Fruit fly (Drosophila melanogaster) whole organism, embryonic: Measurements from ENCODE around the gene lap.

ENCODE experiments used
- Asciz ChIP-seq: fragments of 200-800 bp; sonication (Bioruptor generic); optimal IDR thresholded peaks from 2 replicates; lab custom pipeline; 2017; ENCODE audit warnings: missing biosample characterization, mild to moderate bottlenecking, missing genetic modification characterization, missing genetic modification reagents
- Atf3 ChIP-seq: fragments of 200-800 bp; sonication (Bioruptor generic); optimal IDR thresholded peaks from 3 replicates; lab custom pipeline; 2016; ENCODE audit warnings: missing biosample characterization, missing genetic modification characterization
- Atf6 ChIP-seq: fragments of 200-800 bp; sonication (Bioruptor generic); IDR thresholded peaks from 2 replicates; pipeline ENCODE4 v1.3.6; 2022; ENCODE audit warnings: missing biosample characterization, missing genetic modification characterization
- Bteb2 ChIP-seq: fragments of 200-800 bp; sonication (Bioruptor generic); optimal IDR thresholded peaks from 2 replicates; lab custom pipeline; 2016; ENCODE audit warnings: missing biosample characterization, missing genetic modification characterization
- CG10267 ChIP-seq: fragments of 200-800 bp; sonication (Bioruptor generic); optimal IDR thresholded peaks from 2 replicates; lab custom pipeline; 2018; ENCODE audit warnings: missing biosample characterization, mild to moderate bottlenecking, missing genetic modification characterization, moderate library complexity
- CG11085 ChIP-seq: fragments of 200-800 bp; sonication (Bioruptor generic); IDR thresholded peaks from 2 replicates; pipeline ENCODE4 v1.3.6; 2022; ENCODE audit warnings: missing biosample characterization, missing genetic modification characterization
- CG12236 ChIP-seq: fragments of 200-800 bp; sonication (Bioruptor generic); optimal IDR thresholded peaks from 2 replicates; lab custom pipeline; 2016; ENCODE audit warnings: missing biosample characterization, missing genetic modification characterization
- CG12769 ChIP-seq: fragments of 200-800 bp; sonication (Bioruptor generic); optimal IDR thresholded peaks from 2 replicates; lab custom pipeline; 2019; ENCODE audit warnings: missing biosample characterization, mild to moderate bottlenecking, missing genetic modification characterization, moderate library complexity
- CG16813 ChIP-seq: fragments of 200-800 bp; sonication (Bioruptor generic); IDR thresholded peaks from 3 replicates; pipeline ENCODE4 v1.3.6; 2022; ENCODE audit warnings: missing biosample characterization, missing genetic modification characterization; ENCODE audit not compliant: partially characterized antibody
- CG18011 ChIP-seq: fragments of 200-800 bp; sonication (Bioruptor generic); optimal IDR thresholded peaks from 2 replicates; lab custom pipeline; 2017; ENCODE audit warnings: missing biosample characterization, missing genetic modification characterization, mild to moderate bottlenecking, moderate library complexity, missing genotype
- CG18262 ChIP-seq: fragments of 200-800 bp; optimal IDR thresholded peaks from 3 replicates; lab custom pipeline; 2019; ENCODE audit warnings: missing biosample characterization, mild to moderate bottlenecking, missing genetic modification characterization, moderate library complexity
- CG18599 ChIP-seq: fragments of 200-800 bp; sonication (Bioruptor generic); optimal IDR thresholded peaks from 3 replicates; lab custom pipeline; 2017; ENCODE audit warnings: missing biosample characterization, missing genetic modification characterization, mild to moderate bottlenecking, moderate library complexity, missing genetic modification reagents
- CG2116 ChIP-seq: fragments of 200-800 bp; sonication (Bioruptor generic); optimal IDR thresholded peaks from 3 replicates; lab custom pipeline; 2018; ENCODE audit warnings: missing biosample characterization, mild to moderate bottlenecking, missing genetic modification characterization
- CG33213 ChIP-seq: fragments of 200-800 bp; sonication (Bioruptor generic); optimal IDR thresholded peaks from 3 replicates; lab custom pipeline; 2016; ENCODE audit warnings: missing biosample characterization, missing genetic modification characterization
- CG42726 ChIP-seq: fragments of 200-800 bp; sonication (Bioruptor generic); IDR thresholded peaks from 2 replicates; pipeline ENCODE4 v1.3.6; 2022; ENCODE audit warnings: missing biosample characterization, missing genetic modification characterization; ENCODE audit not compliant: partially characterized antibody
- CG4820 ChIP-seq: fragments of 200-800 bp; sonication (Bioruptor generic); optimal IDR thresholded peaks from 3 replicates; lab custom pipeline; 2016; ENCODE audit warnings: missing biosample characterization, missing genetic modification characterization
- CG6683 ChIP-seq: fragments of 200-800 bp; sonication (Bioruptor generic); optimal IDR thresholded peaks from 2 replicates; lab custom pipeline; 2017; ENCODE audit warnings: missing biosample characterization, mild to moderate bottlenecking, missing genetic modification characterization, missing genetic modification reagents
- CG8281 ChIP-seq: fragments of 200-800 bp; sonication (Bioruptor generic); optimal IDR thresholded peaks from 2 replicates; lab custom pipeline; 2018; ENCODE audit warnings: missing biosample characterization, mild to moderate bottlenecking, missing genetic modification characterization, moderate library complexity
- CG8388 ChIP-seq: fragments of 200-800 bp; sonication (Bioruptor generic); optimal IDR thresholded peaks from 2 replicates; lab custom pipeline; 2019; ENCODE audit warnings: missing biosample characterization, mild to moderate bottlenecking, missing genetic modification characterization, moderate library complexity
- CHES-1-like ChIP-seq: fragments of 200-800 bp; sonication (Bioruptor generic); optimal IDR thresholded peaks from 2 replicates; lab custom pipeline; 2016; ENCODE audit warnings: missing biosample characterization, missing genetic modification characterization
- D ChIP-seq, 2 experiments: fragments of 200-800 bp in 1 of 2; fragments of >200 bp in 1 of 2; sonication (Bioruptor generic) in 1 of 2; optimal IDR thresholded peaks; 2 replicates in 1 of 2; 3 replicates in 1 of 2; lab custom pipeline; 2017; ENCODE audit warnings: mild to moderate bottlenecking in 1 of 2, missing biosample characterization in 1 of 2, missing genetic modification characterization in 1 of 2, missing genetic modification reagents in 1 of 2
- Dek ChIP-seq: fragments of 200-800 bp; sonication (Bioruptor generic); optimal IDR thresholded peaks from 3 replicates; lab custom pipeline; 2019; ENCODE audit warnings: missing biosample characterization, mild to moderate bottlenecking, missing genetic modification characterization, moderate library complexity
- Dref ChIP-seq: fragments of 200-800 bp; sonication (Bioruptor generic); IDR thresholded peaks from 2 replicates; pipeline ENCODE4 v1.3.6; 2022; ENCODE audit warnings: missing biosample characterization, missing genetic modification characterization
- Ets65A ChIP-seq: fragments of 200-800 bp; sonication (Bioruptor generic); peaks from one replicate; lab custom pipeline; 2016; ENCODE audit warnings: missing biosample characterization, missing genetic modification characterization
- MTF-1 ChIP-seq: fragments of 200-800 bp; sonication (Bioruptor generic); optimal IDR thresholded peaks from 2 replicates; lab custom pipeline; 2018; ENCODE audit warnings: missing biosample characterization, mild to moderate bottlenecking, missing genetic modification characterization, borderline replicate concordance
- Mes4 ChIP-seq: fragments of 200-800 bp; sonication (Bioruptor generic); optimal IDR thresholded peaks from 2 replicates; lab custom pipeline; 2016; ENCODE audit warnings: missing biosample characterization, missing genetic modification characterization
- Nf-YA ChIP-seq: fragments of 200-800 bp; sonication (Bioruptor generic); IDR thresholded peaks from 2 replicates; pipeline ENCODE4 v1.3.6; 2022; ENCODE audit warnings: missing biosample characterization, missing genetic modification characterization
- Scr ChIP-seq: fragments of 200-800 bp; sonication (Bioruptor generic); IDR thresholded peaks from 2 replicates; pipeline ENCODE4 v1.3.6; 2022; ENCODE audit warnings: missing biosample characterization, missing genetic modification characterization; ENCODE audit not compliant: partially characterized antibody
- Stat92E ChIP-seq, 3 experiments: fragments of >200 bp in 2 of 3; fragments of 200-800 bp in 1 of 3; sonication (Bioruptor generic) in 1 of 3; optimal IDR thresholded peaks; 2 replicates each; lab custom pipeline; 2017 to 2019; ENCODE audit warnings: missing biosample characterization in 3 of 3, missing genetic modification characterization in 3 of 3, mild to moderate bottlenecking in 1 of 3, moderate library complexity in 1 of 3
- aop ChIP-seq: fragments of 200-800 bp; sonication (Bioruptor generic); IDR thresholded peaks from 2 replicates; pipeline ENCODE4 v1.3.6; 2022; ENCODE audit warnings: missing biosample characterization, missing genetic modification characterization
- ara ChIP-seq: fragments of 200-800 bp; sonication (Bioruptor generic); IDR thresholded peaks from 2 replicates; pipeline ENCODE4 v1.3.6; 2022; ENCODE audit warnings: missing biosample characterization, missing genetic modification characterization
- ash1 ChIP-seq: fragments of 200-800 bp; sonication (Bioruptor generic); optimal IDR thresholded peaks from 2 replicates; lab custom pipeline; 2018; ENCODE audit warnings: missing biosample characterization, mild to moderate bottlenecking, missing genetic modification characterization
- az2 ChIP-seq: fragments of 200-800 bp; sonication (Bioruptor generic); optimal IDR thresholded peaks from 3 replicates; lab custom pipeline; 2016; ENCODE audit warnings: missing biosample characterization, missing genetic modification characterization
- chn ChIP-seq: fragments of 200-800 bp; sonication (Bioruptor generic); optimal IDR thresholded peaks from 2 replicates; lab custom pipeline; 2016; ENCODE audit warnings: missing biosample characterization, missing genetic modification characterization
- da ChIP-seq: fragments of 200-800 bp; sonication (Bioruptor generic); optimal IDR thresholded peaks from 2 replicates; lab custom pipeline; 2016; ENCODE audit warnings: missing biosample characterization, missing genetic modification characterization
- danr ChIP-seq: fragments of 200-800 bp; sonication (Bioruptor generic); IDR thresholded peaks from 2 replicates; pipeline ENCODE4 v1.3.6; 2022; ENCODE audit warnings: missing biosample characterization, missing genetic modification characterization
- dimm ChIP-seq: fragments of 200-800 bp; sonication (Bioruptor generic); IDR thresholded peaks from 2 replicates; pipeline ENCODE4 v1.3.6; 2022; ENCODE audit warnings: missing biosample characterization, missing genetic modification characterization
- exex ChIP-seq: fragments of 200-800 bp; sonication (Bioruptor generic); optimal IDR thresholded peaks from 4 replicates; lab custom pipeline; 2018; ENCODE audit warnings: missing biosample characterization, mild to moderate bottlenecking, missing genetic modification characterization, moderate library complexity
- fru ChIP-seq: fragments of >200 bp; optimal IDR thresholded peaks from 2 replicates; lab custom pipeline; 2017
- ftz-f1 ChIP-seq: fragments of 200-800 bp; sonication (Bioruptor generic); optimal IDR thresholded peaks from 2 replicates; lab custom pipeline; 2016; ENCODE audit warnings: missing biosample characterization, missing genetic modification characterization
- gsb ChIP-seq: fragments of 200-800 bp; sonication (Bioruptor generic); IDR thresholded peaks from 2 replicates; pipeline ENCODE4 v1.3.6; 2022; ENCODE audit warnings: missing biosample characterization, missing genetic modification characterization
- inv ChIP-seq: fragments of 200-800 bp; sonication (Bioruptor generic); IDR thresholded peaks from 2 replicates; pipeline ENCODE4 v1.3.6; 2022; ENCODE audit warnings: missing biosample characterization, missing genetic modification characterization; ENCODE audit not compliant: partially characterized antibody
- kay ChIP-seq: fragments of 200-800 bp; sonication (Bioruptor generic); optimal IDR thresholded peaks from 2 replicates; lab custom pipeline; 2016; ENCODE audit warnings: missing biosample characterization, missing genetic modification characterization
- lbe ChIP-seq: fragments of 200-800 bp; sonication (Bioruptor generic); optimal IDR thresholded peaks from 2 replicates; lab custom pipeline; 2016; ENCODE audit warnings: missing biosample characterization, mild to moderate bottlenecking, missing genetic modification characterization
- lmd ChIP-seq: fragments of 200-800 bp; sonication (Bioruptor generic); IDR thresholded peaks from 2 replicates; pipeline ENCODE4 v1.3.6; 2022; ENCODE audit warnings: missing biosample characterization, missing genetic modification characterization
- nmo ChIP-seq: fragments of 200-800 bp; sonication (Bioruptor generic); optimal IDR thresholded peaks from 2 replicates; lab custom pipeline; 2018; ENCODE audit warnings: missing biosample characterization, mild to moderate bottlenecking, missing genetic modification characterization, moderate library complexity
- row ChIP-seq: fragments of 200-800 bp; sonication (Bioruptor generic); IDR thresholded peaks from 3 replicates; pipeline ENCODE4 v1.3.6; 2022; ENCODE audit warnings: missing biosample characterization, missing genetic modification characterization
- sens ChIP-seq: fragments of 200-800 bp; sonication (Bioruptor generic); peaks from one replicate; lab custom pipeline; 2016; ENCODE audit warnings: missing biosample characterization, missing genetic modification characterization
- shn ChIP-seq: fragments of 200-800 bp; sonication (Bioruptor generic); optimal IDR thresholded peaks from 3 replicates; lab custom pipeline; 2016; ENCODE audit warnings: missing biosample characterization, missing genetic modification characterization
- tio ChIP-seq: fragments of 200-800 bp; sonication (Bioruptor generic); optimal IDR thresholded peaks from 2 replicates; lab custom pipeline; 2017; ENCODE audit warnings: missing biosample characterization, missing genetic modification characterization, inconsistent platforms
- wek ChIP-seq: fragments of 200-800 bp; sonication (Bioruptor generic); optimal IDR thresholded peaks from 3 replicates; lab custom pipeline; 2018; ENCODE audit warnings: missing biosample characterization, mild to moderate bottlenecking, missing genetic modification characterization, moderate library complexity

lap gene

DNA sequence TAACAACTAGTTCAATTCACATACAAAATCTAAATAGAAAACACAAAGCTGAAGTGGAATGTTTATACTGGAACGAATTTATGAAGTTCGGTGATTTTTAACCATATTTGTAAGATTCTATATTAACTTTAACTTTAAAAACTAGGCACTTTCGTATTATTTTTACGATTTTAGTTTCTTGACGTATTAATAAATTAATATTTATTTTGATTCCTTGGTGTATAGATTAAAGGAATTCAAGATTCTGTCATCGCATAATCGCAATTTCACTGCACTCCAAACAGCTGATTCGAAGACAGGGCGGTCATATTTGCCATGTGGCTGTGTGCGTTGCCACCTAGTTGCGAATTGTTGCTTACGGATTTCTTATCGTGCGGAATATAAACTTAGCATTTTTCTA is 62.7 kb downstream of the lap start, which contains the start of the genes CG1227 and Dtwd2 (continued):
- TF ChIP-seq Atf3 (GFP tag; lab: Kevin White, UChicago) (no peak), CG2116 (GFP tag; lab: Kevin White, UChicago) (peak; percentile 69), CG6683 (no peak), wek (GFP tag; lab: Kevin White, UChicago) (no peak), Nf-YA (GFP tag; lab: Robert Waterston, UW) (peak; percentile 85), CG18599 (GFP tag; lab: Kevin White, UChicago) (peak; percentile 93), nmo (GFP tag; lab: Kevin White, UChicago) (peak; percentile 97), da (GFP tag; lab: Kevin White, UChicago) (no peak), aop (no peak), Atf6 (GFP tag; lab: Robert Waterston, UW) (peak; percentile 93), ara (GFP tag; lab: Robert Waterston, UW) (peak; percentile 89), ash1 (no peak), row (GFP tag; lab: Robert Waterston, UW) (peak; percentile 96), Mes4 (GFP tag; lab: Kevin White, UChicago) (peak; percentile 27), MTF-1 (peak; percentile 76), Dref (no peak), CG8281 (tag; lab: Kevin White, UChicago) (peak; percentile 78), ftz-f1 (GFP tag; lab: Kevin White, UChicago) (peak; percentile 27), shn (GFP tag; lab: Kevin White, UChicago) (no peak), CG16813 (GFP tag; lab: Robert Waterston, UW) (no peak), CG18011 (peak; percentile 75), lmd (GFP tag; lab: Robert Waterston, UW) (peak; percentile 89), chn (GFP tag; lab: Kevin White, UChicago) (peak; percentile 48), CG12769 (tag; lab: Kevin White, UChicago) (no peak), kay (GFP tag; lab: Kevin White, UChicago) (peak; percentile 71), sens (GFP tag; lab: Kevin White, UChicago) (peak; percentile 96), dimm (GFP tag; lab: Robert Waterston, UW) (peak; percentile 70), exex (tag; lab: Kevin White, UChicago) (peak; percentile 74), danr (GFP tag; lab: Robert Waterston, UW) (peak; percentile 56; the same call in 1 of the 2 replicates), Asciz (GFP tag; lab: Kevin White, UChicago) (peak; percentile 85), D (optimal IDR thresholded peaks at IDR 0.05; lab: Kevin White, UChicago) (no peak), D (GFP tag; optimal IDR thresholded peaks at IDR 0.05; lab: Kevin White, UChicago) (no peak), CG33213 (GFP tag; lab: Kevin White, UChicago) (peak; percentile 12), Stat92E (GFP tag; optimal IDR thresholded peaks at IDR 0.05; lab: Kevin White, UChicago) (peak in 1 of 3 experiments; percentile 70), Scr (GFP tag; lab: Robert Waterston, UW) (no peak), CG4820 (peak; percentile 95), CG10267 (tag; lab: Kevin White, UChicago) (peak; percentile 87), Bteb2 (GFP tag; lab: Kevin White, UChicago) (peak; percentile 86), CG8388 (GFP tag; lab: Kevin White, UChicago) (peak; percentile 94), az2 (peak; percentile 79), Ets65A (GFP tag; lab: Kevin White, UChicago) (no peak), lbe (GFP tag; lab: Kevin White, UChicago) (no peak), CHES-1-like (GFP tag; lab: Kevin White, UChicago) (peak; percentile 32), gsb (GFP tag; lab: Robert Waterston, UW) (peak; percentile 81), Dek (tag; lab: Kevin White, UChicago) (no peak), inv (GFP tag; lab: Robert Waterston, UW) (no peak), tio (GFP tag; lab: Kevin White, UChicago) (peak; percentile 73), fru (lab: Kevin White, UChicago) (no peak), CG11085 (GFP tag; lab: Robert Waterston, UW) (peak; percentile 46; the same call in 1 of the 2 replicates), CG18262 (tag; lab: Kevin White, UChicago) (peak; percentile 95), CG42726 (GFP tag; lab: Robert Waterston, UW) (no peak), CG12236 (peak; percentile 42)
